Worm (Caenorhabditis elegans) whole organism, late embryonic: ENCODE data around the gene F32D8.7.

ENCODE experiments used
- F13H6.1 ChIP-seq: sonication (generic microtip); optimal IDR thresholded peaks from 2 replicates; lab custom pipeline; 2016; ENCODE audit warnings: missing genetic modification characterization, missing compliant biosample characterization
- ceh-6 ChIP-seq: fragments of 200-800 bp; sonication (Bioruptor generic); optimal IDR thresholded peaks from 2 replicates; lab custom pipeline; 2018; ENCODE audit warnings: mild to moderate bottlenecking, missing genetic modification characterization, missing compliant biosample characterization
- dve-1 ChIP-seq: sonication (generic microtip); optimal IDR thresholded peaks from 2 replicates; lab custom pipeline; 2017; ENCODE audit warnings: antibody characterized with exemption, mild to moderate bottlenecking, missing genetic modification characterization, missing compliant biosample characterization
- hlh-13 ChIP-seq: fragments of 200-800 bp; sonication (Bioruptor generic); optimal IDR thresholded peaks from 2 replicates; lab custom pipeline; 2018; ENCODE audit warnings: mild to moderate bottlenecking, missing genetic modification characterization, missing compliant biosample characterization
- hlh-8 ChIP-seq: sonication (generic microtip); optimal IDR thresholded peaks from 2 replicates; lab custom pipeline; 2016; ENCODE audit warnings: missing genotype, missing genetic modification characterization, missing compliant biosample characterization
- tbx-2 ChIP-seq: sonication (generic microtip); optimal IDR thresholded peaks from 2 replicates; lab custom pipeline; 2016; ENCODE audit warnings: missing genetic modification characterization, missing compliant biosample characterization

- TF ChIP-seq hlh-13 (GFP tag; lab: Kevin White, UChicago), result no peak
- TF ChIP-seq ceh-6 (GFP tag; lab: Kevin White, UChicago), result no peak
- TF ChIP-seq F13H6.1, result no peak
- no peak for TF ChIP-seq dve-1 (tag; lab: Kevin White, UChicago)
- TF ChIP-seq tbx-2, result no peak
- TF ChIP-seq hlh-8 (tag; lab: Kevin White, UChicago), result no peak
Observed at ce11 chrV:10876512-10876911, 21.7 kb upstream of the F32D8.7 start.
